Fruit fly (Drosophila melanogaster) whole organism, embryonic: Measurements from ENCODE around the gene JMJD5.

Source experiments
- Blimp-1 ChIP-seq: fragments of 200-800 bp; sonication (Bioruptor generic); optimal IDR thresholded peaks from 3 replicates; lab custom pipeline; 2018; ENCODE audit warnings: missing biosample characterization, missing genetic modification characterization, mild to moderate bottlenecking, moderate library complexity, missing genetic modification reagents
- CG10565 ChIP-seq: fragments of 200-800 bp; sonication (Bioruptor generic); optimal IDR thresholded peaks from 3 replicates; lab custom pipeline; 2016; ENCODE audit warnings: missing biosample characterization, mild to moderate bottlenecking, missing genetic modification characterization
- CG11085 ChIP-seq: fragments of 200-800 bp; sonication (Bioruptor generic); IDR thresholded peaks from 2 replicates; pipeline ENCODE4 v1.3.6; 2022; ENCODE audit warnings: missing biosample characterization, missing genetic modification characterization
- CG11093 ChIP-seq: fragments of 200-800 bp; sonication (Bioruptor generic); IDR thresholded peaks from 3 replicates; pipeline ENCODE4 v1.3.6; 2022; ENCODE audit warnings: missing biosample characterization, missing genetic modification characterization
- CG11247 ChIP-seq: fragments of 200-800 bp; sonication (Bioruptor generic); IDR thresholded peaks from 2 replicates; pipeline ENCODE4 v1.3.6; 2022; ENCODE audit warnings: missing biosample characterization, missing genetic modification characterization
- CG11560 ChIP-seq: fragments of 200-800 bp; sonication (Bioruptor generic); IDR thresholded peaks from 3 replicates; pipeline ENCODE4 v1.3.6; 2022; ENCODE audit warnings: missing biosample characterization, missing genetic modification characterization
- CG12071 ChIP-seq: fragments of 200-800 bp; sonication (Bioruptor generic); optimal IDR thresholded peaks from 3 replicates; lab custom pipeline; 2018; ENCODE audit warnings: missing biosample characterization, mild to moderate bottlenecking, missing genetic modification characterization
- CG12942 ChIP-seq: fragments of 200-800 bp; sonication (Bioruptor generic); optimal IDR thresholded peaks from 3 replicates; lab custom pipeline; 2016; ENCODE audit warnings: missing biosample characterization, missing genetic modification characterization
- CG14441 ChIP-seq: fragments of 200-800 bp; sonication (Bioruptor generic); IDR thresholded peaks from 2 replicates; pipeline ENCODE4 v1.3.6; 2022; ENCODE audit warnings: missing biosample characterization, missing genetic modification characterization
- CG2202 ChIP-seq: fragments of 200-800 bp; sonication (Bioruptor generic); optimal IDR thresholded peaks from 2 replicates; lab custom pipeline; 2018; ENCODE audit warnings: missing biosample characterization, mild to moderate bottlenecking, missing genetic modification characterization
- CG34224 ChIP-seq: fragments of 200-800 bp; sonication (Bioruptor generic); IDR thresholded peaks from 3 replicates; pipeline ENCODE4 v1.3.6; 2022; ENCODE audit warnings: missing biosample characterization, missing genetic modification characterization; ENCODE audit not compliant: partially characterized antibody
- CG34376 ChIP-seq: fragments of 200-800 bp; sonication (Bioruptor generic); optimal IDR thresholded peaks from 2 replicates; lab custom pipeline; 2018; ENCODE audit warnings: missing biosample characterization, mild to moderate bottlenecking, missing genetic modification characterization
- CG34422 ChIP-seq: fragments of 200-800 bp; sonication (Bioruptor generic); IDR thresholded peaks from 3 replicates; pipeline ENCODE4 v1.3.6; 2022; ENCODE audit warnings: missing biosample characterization, missing genetic modification characterization
- CG3838 ChIP-seq: fragments of 200-800 bp; sonication (Bioruptor generic); optimal IDR thresholded peaks from 3 replicates; lab custom pipeline; 2016; ENCODE audit warnings: missing biosample characterization, missing genetic modification characterization
- CG4617 ChIP-seq: fragments of 200-800 bp; sonication (Bioruptor generic); optimal IDR thresholded peaks from 3 replicates; lab custom pipeline; 2016; ENCODE audit warnings: missing biosample characterization, missing genetic modification characterization, borderline replicate concordance
- CG4730 ChIP-seq: fragments of 200-800 bp; sonication (Bioruptor generic); IDR thresholded peaks from 2 replicates; pipeline ENCODE4 v1.3.6; 2022; ENCODE audit warnings: missing biosample characterization, missing genetic modification characterization
- CG6272 ChIP-seq: fragments of 200-800 bp; sonication (Bioruptor generic); IDR thresholded peaks from 2 replicates; pipeline ENCODE4 v1.3.6; 2022; ENCODE audit warnings: missing biosample characterization, missing genetic modification characterization
- CG8281 ChIP-seq: fragments of 200-800 bp; sonication (Bioruptor generic); optimal IDR thresholded peaks from 2 replicates; lab custom pipeline; 2018; ENCODE audit warnings: missing biosample characterization, mild to moderate bottlenecking, missing genetic modification characterization, moderate library complexity
- CG9797 ChIP-seq: fragments of 200-800 bp; sonication (Bioruptor generic); optimal IDR thresholded peaks from 3 replicates; lab custom pipeline; 2018; ENCODE audit warnings: missing biosample characterization, mild to moderate bottlenecking, missing genetic modification characterization
- CoRest ChIP-seq: fragments of 200-800 bp; sonication (Bioruptor generic); optimal IDR thresholded peaks from 3 replicates; lab custom pipeline; 2018; ENCODE audit warnings: missing biosample characterization, mild to moderate bottlenecking, missing genetic modification characterization, moderate library complexity
- Dfd ChIP-seq, 2 experiments: fragments of >200 bp; optimal IDR thresholded peaks; 2 replicates each; lab custom pipeline; 2017; ENCODE audit warnings: missing biosample characterization in 2 of 2, missing genetic modification characterization in 2 of 2
- E2f2 ChIP-seq: fragments of 200-800 bp; sonication (Bioruptor generic); IDR thresholded peaks from 2 replicates; pipeline ENCODE4 v1.3.6; 2022; ENCODE audit warnings: missing biosample characterization, missing genetic modification characterization
- Ets65A ChIP-seq: fragments of 200-800 bp; sonication (Bioruptor generic); peaks from one replicate; lab custom pipeline; 2016; ENCODE audit warnings: missing biosample characterization, missing genetic modification characterization
- Hr51 ChIP-seq, 2 experiments: fragments of 200-800 bp; sonication (Bioruptor generic); optimal IDR thresholded peaks; 2 replicates in 1 of 2; 3 replicates in 1 of 2; lab custom pipeline; 2016 to 2018; ENCODE audit warnings: missing biosample characterization in 2 of 2, missing genetic modification characterization in 2 of 2, mild to moderate bottlenecking in 1 of 2, moderate library complexity in 1 of 2
- Lim3 ChIP-seq: fragments of 200-800 bp; sonication (Bioruptor generic); IDR thresholded peaks from 2 replicates; pipeline ENCODE4 v1.3.6; 2022; ENCODE audit warnings: missing biosample characterization, missing genetic modification characterization
- NFAT ChIP-seq: fragments of 200-800 bp; sonication (Bioruptor generic); IDR thresholded peaks from 2 replicates; pipeline ENCODE4 v1.3.6; 2022; ENCODE audit warnings: missing biosample characterization, missing genetic modification characterization
- Ptx1 ChIP-seq: fragments of 200-800 bp; sonication (Bioruptor generic); IDR thresholded peaks from 2 replicates; pipeline ENCODE4 v1.3.6; 2022; ENCODE audit warnings: missing biosample characterization, missing genetic modification characterization
- Ravus ChIP-seq: fragments of 200-800 bp; sonication (Bioruptor generic); IDR thresholded peaks from 2 replicates; pipeline ENCODE4 v1.3.6; 2022; ENCODE audit warnings: missing biosample characterization, missing genetic modification characterization
- Sin3A ChIP-seq: fragments of >200 bp; optimal IDR thresholded peaks from 2 replicates; lab custom pipeline; 2018
- ash1 ChIP-seq: fragments of 200-800 bp; sonication (Bioruptor generic); optimal IDR thresholded peaks from 2 replicates; lab custom pipeline; 2018; ENCODE audit warnings: missing biosample characterization, mild to moderate bottlenecking, missing genetic modification characterization
- bowl ChIP-seq: fragments of 200-800 bp; sonication (Bioruptor generic); IDR thresholded peaks from 2 replicates; pipeline ENCODE4 v1.3.6; 2022; ENCODE audit warnings: missing biosample characterization, missing genetic modification characterization
- btn ChIP-seq: fragments of 200-800 bp; sonication (Bioruptor generic); optimal IDR thresholded peaks from 2 replicates; lab custom pipeline; 2016; ENCODE audit warnings: missing biosample characterization, missing genetic modification characterization
- chn ChIP-seq: fragments of 200-800 bp; sonication (Bioruptor generic); optimal IDR thresholded peaks from 2 replicates; lab custom pipeline; 2016; ENCODE audit warnings: missing biosample characterization, missing genetic modification characterization
- corto ChIP-seq: fragments of 200-800 bp; sonication (Bioruptor generic); optimal IDR thresholded peaks from 2 replicates; lab custom pipeline; 2016; ENCODE audit warnings: missing biosample characterization, mild to moderate bottlenecking, missing genetic modification characterization, moderate library complexity
- dpn ChIP-seq, 2 experiments: fragments of 200-800 bp; sonication (Bioruptor generic); optimal IDR thresholded peaks; 3 replicates each; lab custom pipeline; 2016; ENCODE audit warnings: missing biosample characterization in 2 of 2, missing genetic modification characterization in 2 of 2
- fd102C ChIP-seq: fragments of 200-800 bp; sonication (Bioruptor generic); optimal IDR thresholded peaks from 2 replicates; lab custom pipeline; 2018; ENCODE audit warnings: missing biosample characterization, mild to moderate bottlenecking, missing genetic modification characterization, moderate library complexity
- fd3F ChIP-seq: fragments of 200-800 bp; sonication (Bioruptor generic); optimal IDR thresholded peaks from 2 replicates; lab custom pipeline; 2018; ENCODE audit warnings: missing biosample characterization, mild to moderate bottlenecking, missing genetic modification characterization, moderate library complexity
- ftz-f1 ChIP-seq: fragments of 200-800 bp; sonication (Bioruptor generic); optimal IDR thresholded peaks from 2 replicates; lab custom pipeline; 2016; ENCODE audit warnings: missing biosample characterization, missing genetic modification characterization
- gro ChIP-seq: fragments of 200-800 bp; sonication (Bioruptor generic); optimal IDR thresholded peaks from 2 replicates; lab custom pipeline; 2016; ENCODE audit warnings: missing biosample characterization, missing genetic modification characterization
- inv ChIP-seq: fragments of 200-800 bp; sonication (Bioruptor generic); IDR thresholded peaks from 2 replicates; pipeline ENCODE4 v1.3.6; 2022; ENCODE audit warnings: missing biosample characterization, missing genetic modification characterization; ENCODE audit not compliant: partially characterized antibody
- lab ChIP-seq: fragments of 200-800 bp; sonication (Bioruptor generic); optimal IDR thresholded peaks from 3 replicates; lab custom pipeline; 2017; ENCODE audit warnings: missing biosample characterization, missing genetic modification characterization, mild to moderate bottlenecking, moderate library complexity, missing genetic modification reagents
- otp ChIP-seq: fragments of 200-800 bp; sonication (Bioruptor generic); IDR thresholded peaks from 3 replicates; pipeline ENCODE4, ENCODE4 v1.3.6; 2022; ENCODE audit warnings: missing biosample characterization, missing genetic modification characterization
- p53 ChIP-seq: fragments of 200-800 bp; sonication (Bioruptor generic); optimal IDR thresholded peaks from 2 replicates; lab custom pipeline; 2016; ENCODE audit warnings: missing biosample characterization, missing genetic modification characterization
- pb ChIP-seq: fragments of 200-800 bp; sonication (Bioruptor generic); optimal IDR thresholded peaks from 3 replicates; lab custom pipeline; 2016; ENCODE audit warnings: missing biosample characterization, missing genetic modification characterization
- prd ChIP-seq, 3 experiments: fragments of >200 bp in 2 of 3; fragments of 200-800 bp in 1 of 3; sonication (Bioruptor generic) in 1 of 3; optimal IDR thresholded peaks in 2 of 3; IDR thresholded peaks in 1 of 3; 2 replicates in 2 of 3; 3 replicates in 1 of 3; pipeline versions ENCODE4 v1.3.6 to Lab custom; 2017 to 2022; ENCODE audit warnings: missing biosample characterization in 1 of 3, missing genetic modification characterization in 1 of 3
- pros ChIP-seq: fragments of 200-800 bp; sonication (Bioruptor generic); optimal IDR thresholded peaks from 3 replicates; lab custom pipeline; 2019; ENCODE audit warnings: missing biosample characterization, mild to moderate bottlenecking, missing genetic modification characterization, moderate library complexity
- repo ChIP-seq: fragments of 200-800 bp; sonication (Bioruptor generic); optimal IDR thresholded peaks from 2 replicates; lab custom pipeline; 2016; ENCODE audit warnings: missing biosample characterization, missing genetic modification characterization
- sr ChIP-seq: fragments of 200-800 bp; sonication (Bioruptor generic); IDR thresholded peaks from 3 replicates; pipeline ENCODE4 v1.3.6; 2022; ENCODE audit warnings: missing biosample characterization, missing genetic modification characterization
- tup ChIP-seq: fragments of 200-800 bp; sonication (Bioruptor generic); optimal IDR thresholded peaks from 2 replicates; lab custom pipeline; 2016; ENCODE audit warnings: missing biosample characterization, mild to moderate bottlenecking, missing genetic modification characterization, moderate library complexity
- unpg ChIP-seq: fragments of 200-800 bp; sonication (Bioruptor generic); optimal IDR thresholded peaks from 3 replicates; lab custom pipeline; 2018; ENCODE audit warnings: missing biosample characterization, mild to moderate bottlenecking, missing genetic modification characterization, moderate library complexity

The JMJD5 gene

DNA sequence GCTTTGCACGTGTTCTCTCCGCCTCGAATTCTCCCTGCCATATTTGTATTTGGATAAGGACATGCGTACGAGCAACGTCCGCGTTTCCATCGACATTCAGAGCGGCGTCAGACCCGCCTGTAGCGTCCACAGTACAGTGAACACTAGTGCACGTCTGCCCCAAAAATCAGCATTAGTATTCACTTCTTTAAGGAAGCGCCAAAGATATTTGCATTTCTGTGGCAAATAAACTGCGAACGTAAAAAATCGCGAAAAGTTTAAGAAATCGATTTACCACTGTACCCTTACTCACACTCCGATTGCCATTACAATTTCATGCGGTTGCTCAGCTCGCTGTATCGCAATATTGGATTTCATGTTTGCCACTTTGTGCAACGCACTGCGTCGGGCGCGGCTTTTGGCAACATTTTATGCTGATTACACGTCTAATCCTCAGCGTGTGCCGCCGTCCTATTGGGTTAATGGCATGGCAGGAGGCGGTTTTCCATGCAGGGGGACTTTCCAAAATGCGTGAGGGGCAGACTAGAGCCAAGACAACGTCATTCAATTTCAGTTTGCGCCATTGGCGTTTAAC lies 38.4 kb downstream of the JMJD5 start (continued):
- TF ChIP-seq fd3F (GFP tag; lab: Kevin White, UChicago) (peak; percentile 76), CG11085 (peak; percentile 76), otp (GFP tag; lab: Robert Waterston, UW) (peak; percentile 92), Ets65A (peak; percentile 99), lab (peak; percentile 94), Ravus (GFP tag; lab: Robert Waterston, UW) (peak; percentile 49), CG8281 (tag; lab: Kevin White, UChicago) (peak; percentile 65), chn (GFP tag; lab: Kevin White, UChicago) (peak; percentile 87), sr (GFP tag; lab: Robert Waterston, UW) (peak; percentile 83; the same call in 2 of the 3 replicates), CG3838 (GFP tag; lab: Kevin White, UChicago) (peak; percentile 47), CG11093 (GFP tag; lab: Robert Waterston, UW) (peak; percentile 92), Lim3 (peak; percentile 58), Hr51 (GFP tag; optimal IDR thresholded peaks at IDR 0.05; lab: Kevin White, UChicago) (peak; percentile 86 to 87), CG11247 (peak; percentile 91), repo (GFP tag; lab: Kevin White, UChicago) (peak; percentile 87), CG4730 (peak; percentile 74), Blimp-1 (GFP tag; lab: Kevin White, UChicago) (peak; percentile 79), CG34376 (GFP tag; lab: Kevin White, UChicago) (peak; percentile 80), CG10565 (GFP tag; lab: Kevin White, UChicago) (peak; percentile 59), CG11560 (tag; lab: Robert Waterston, UW) (peak; percentile 76; the same call in 2 of the 3 replicates), unpg (GFP tag; lab: Kevin White, UChicago) (peak; percentile 91), Dfd (GFP tag; optimal IDR thresholded peaks at IDR 0.05; lab: Kevin White, UChicago) (no peak), CG9797 (no peak), pros (peak; percentile 28), CG14441 (GFP tag; lab: Robert Waterston, UW) (peak; percentile 90), ash1 (GFP tag; lab: Kevin White, UChicago) (peak; percentile 31), NFAT (GFP tag; lab: Robert Waterston, UW) (peak; percentile 88), btn (GFP tag; lab: Kevin White, UChicago) (peak; percentile 82), CG12942 (peak; percentile 87), tup (GFP tag; lab: Kevin White, UChicago) (peak; percentile 91), E2f2 (peak; percentile 59; the same call in 1 of the 2 replicates), p53 (peak; percentile 69), pb (GFP tag; lab: Kevin White, UChicago) (peak; percentile 79), fd102C (GFP tag; lab: Kevin White, UChicago) (peak; percentile 58), prd (optimal IDR thresholded peaks at IDR 0.05; lab: Kevin White, UChicago) (no peak), prd (GFP tag; IDR thresholded peaks at IDR 0.05; lab: Robert Waterston, UW) (peak; percentile 96), Sin3A (lab: Kevin White, UChicago) (no peak), CG34422 (GFP tag; lab: Robert Waterston, UW) (peak; percentile 93), CG34224 (no peak), bowl (GFP tag; lab: Robert Waterston, UW) (peak; percentile 74), inv (GFP tag; lab: Robert Waterston, UW) (no peak), CG2202 (tag; lab: Kevin White, UChicago) (peak; percentile 60), gro (GFP tag; lab: Kevin White, UChicago) (peak; percentile 93), CoRest (tag; lab: Kevin White, UChicago) (peak; percentile 86), Ptx1 (peak; percentile 92), CG4617 (peak; percentile 59), CG12071 (GFP tag; lab: Kevin White, UChicago) (peak; percentile 89), CG6272 (GFP tag; lab: Robert Waterston, UW) (peak; percentile 84), corto (GFP tag; lab: Kevin White, UChicago) (peak; percentile 88), dpn (GFP tag; optimal IDR thresholded peaks at IDR 0.05; lab: Kevin White, UChicago) (peak; percentile 91 to 93), ftz-f1 (GFP tag; lab: Kevin White, UChicago) (no peak)
